Fruit fly (Drosophila melanogaster) whole organism, embryonic: ENCODE measurements around the gene kud.

Experiments
- Atf3 ChIP-seq: fragments of 200-800 bp; sonication (Bioruptor generic); optimal IDR thresholded peaks from 3 replicates; lab custom pipeline; 2016; ENCODE audit warnings: missing biosample characterization, missing genetic modification characterization
- Bdp1 ChIP-seq: fragments of 200-800 bp; sonication (Bioruptor generic); optimal IDR thresholded peaks from 3 replicates; lab custom pipeline; 2016; ENCODE audit warnings: missing biosample characterization, missing genetic modification characterization
- Bteb2 ChIP-seq: fragments of 200-800 bp; sonication (Bioruptor generic); optimal IDR thresholded peaks from 2 replicates; lab custom pipeline; 2016; ENCODE audit warnings: missing biosample characterization, missing genetic modification characterization
- CG10959 ChIP-seq: fragments of 200-800 bp; sonication (Bioruptor generic); IDR thresholded peaks from 2 replicates; pipeline ENCODE4 v1.3.6; 2022; ENCODE audit warnings: missing biosample characterization, missing genetic modification characterization
- CG10979 ChIP-seq: fragments of 200-800 bp; sonication (Bioruptor generic); optimal IDR thresholded peaks from 2 replicates; lab custom pipeline; 2018; ENCODE audit warnings: missing biosample characterization, mild to moderate bottlenecking, missing genetic modification characterization, moderate library complexity
- CG11247 ChIP-seq: fragments of 200-800 bp; sonication (Bioruptor generic); IDR thresholded peaks from 2 replicates; pipeline ENCODE4 v1.3.6; 2022; ENCODE audit warnings: missing biosample characterization, missing genetic modification characterization
- CG11456 ChIP-seq: fragments of 200-800 bp; sonication (Bioruptor generic); IDR thresholded peaks from 3 replicates; pipeline ENCODE4 v1.3.6; 2022; ENCODE audit warnings: missing biosample characterization, missing genetic modification characterization
- CG11560 ChIP-seq: fragments of 200-800 bp; sonication (Bioruptor generic); IDR thresholded peaks from 3 replicates; pipeline ENCODE4 v1.3.6; 2022; ENCODE audit warnings: missing biosample characterization, missing genetic modification characterization
- CG11695 ChIP-seq: fragments of 200-800 bp; sonication (Bioruptor generic); IDR thresholded peaks from 3 replicates; pipeline ENCODE4 v1.3.6; 2022; ENCODE audit warnings: missing biosample characterization, missing genetic modification characterization
- CG1603 ChIP-seq: fragments of 200-800 bp; sonication (Bioruptor generic); optimal IDR thresholded peaks from 2 replicates; lab custom pipeline; 2019; ENCODE audit warnings: missing biosample characterization, mild to moderate bottlenecking, missing genetic modification characterization, moderate library complexity
- CG16863 ChIP-seq: fragments of 200-800 bp; sonication (Bioruptor generic); optimal IDR thresholded peaks from 3 replicates; lab custom pipeline; 2016; ENCODE audit warnings: missing biosample characterization, missing genetic modification characterization
- CG17802 ChIP-seq: fragments of 200-800 bp; sonication (Bioruptor generic); optimal IDR thresholded peaks from 2 replicates; lab custom pipeline; 2018; ENCODE audit warnings: missing biosample characterization, mild to moderate bottlenecking, missing genetic modification characterization, moderate library complexity
- CG17829 ChIP-seq: fragments of 200-800 bp; optimal IDR thresholded peaks from 2 replicates; lab custom pipeline; 2019; ENCODE audit warnings: missing biosample characterization, mild to moderate bottlenecking, missing genetic modification characterization, moderate library complexity
- CG18476 ChIP-seq: fragments of 200-800 bp; sonication (Bioruptor generic); optimal IDR thresholded peaks from 2 replicates; lab custom pipeline; 2016; ENCODE audit warnings: missing biosample characterization, mild to moderate bottlenecking, missing genetic modification characterization
- CG18764 ChIP-seq: fragments of 200-800 bp; sonication (Bioruptor generic); optimal IDR thresholded peaks from 3 replicates; lab custom pipeline; 2016; ENCODE audit warnings: missing biosample characterization, missing genetic modification characterization
- CG31388 ChIP-seq: fragments of 200-800 bp; sonication (Bioruptor generic); optimal IDR thresholded peaks from 2 replicates; lab custom pipeline; 2016; ENCODE audit warnings: missing biosample characterization, missing genetic modification characterization
- CG3838 ChIP-seq: fragments of 200-800 bp; sonication (Bioruptor generic); optimal IDR thresholded peaks from 3 replicates; lab custom pipeline; 2016; ENCODE audit warnings: missing biosample characterization, missing genetic modification characterization
- CG42726 ChIP-seq: fragments of 200-800 bp; sonication (Bioruptor generic); IDR thresholded peaks from 2 replicates; pipeline ENCODE4 v1.3.6; 2022; ENCODE audit warnings: missing biosample characterization, missing genetic modification characterization; ENCODE audit not compliant: partially characterized antibody
- CG4328 ChIP-seq: fragments of 200-800 bp; sonication (Bioruptor generic); optimal IDR thresholded peaks from 3 replicates; lab custom pipeline; 2017; ENCODE audit warnings: missing biosample characterization, missing genetic modification reagents, missing genetic modification characterization
- CG4404 ChIP-seq: fragments of 200-800 bp; sonication (Bioruptor generic); IDR thresholded peaks from 2 replicates; pipeline ENCODE4 v1.3.6; 2022; ENCODE audit warnings: missing biosample characterization, missing genetic modification characterization
- CG8359 ChIP-seq: fragments of 200-800 bp; sonication (Bioruptor generic); optimal IDR thresholded peaks from 2 replicates; lab custom pipeline; 2017; ENCODE audit warnings: missing biosample characterization, mild to moderate bottlenecking, missing genetic modification characterization, borderline replicate concordance
- CG9437 ChIP-seq: fragments of 200-800 bp; sonication (Bioruptor generic); optimal IDR thresholded peaks from 2 replicates; lab custom pipeline; 2018; ENCODE audit warnings: missing biosample characterization, mild to moderate bottlenecking, missing genetic modification characterization
- CG9609 ChIP-seq: fragments of 200-800 bp; sonication (Bioruptor generic); optimal IDR thresholded peaks from 3 replicates; lab custom pipeline; 2016; ENCODE audit warnings: missing biosample characterization, missing genetic modification characterization
- Camta ChIP-seq: fragments of 200-800 bp; sonication (Bioruptor generic); optimal IDR thresholded peaks from 2 replicates; lab custom pipeline; 2016; ENCODE audit warnings: missing biosample characterization, missing genetic modification characterization
- D19B ChIP-seq: fragments of 200-800 bp; sonication (Bioruptor generic); optimal IDR thresholded peaks from 2 replicates; lab custom pipeline; 2017; ENCODE audit warnings: missing biosample characterization, mild to moderate bottlenecking, missing genetic modification characterization
- Doc2 ChIP-seq: fragments of 200-800 bp; sonication (Bioruptor generic); IDR thresholded peaks from 2 replicates; pipeline ENCODE4 v1.3.6; 2022; ENCODE audit warnings: missing biosample characterization, missing genetic modification characterization
- Dp ChIP-seq: fragments of 200-800 bp; sonication (Bioruptor generic); optimal IDR thresholded peaks from 2 replicates; lab custom pipeline; 2018; ENCODE audit warnings: missing biosample characterization, mild to moderate bottlenecking, missing genetic modification characterization, moderate library complexity
- Drgx ChIP-seq: fragments of 200-800 bp; sonication (Bioruptor generic); IDR thresholded peaks from 2 replicates; pipeline ENCODE4 v1.3.6; 2022; ENCODE audit warnings: missing biosample characterization, missing genetic modification characterization
- HLHmδ ChIP-seq: fragments of 200-800 bp; sonication (Bioruptor generic); optimal IDR thresholded peaks from 2 replicates; lab custom pipeline; 2018; ENCODE audit warnings: missing biosample characterization, mild to moderate bottlenecking, missing genetic modification characterization, moderate library complexity
- Hey ChIP-seq: fragments of 200-800 bp; sonication (Bioruptor generic); optimal IDR thresholded peaks from 3 replicates; lab custom pipeline; 2018; ENCODE audit warnings: missing biosample characterization, mild to moderate bottlenecking, missing genetic modification characterization
- Hr39 ChIP-seq: fragments of >200 bp; optimal IDR thresholded peaks from 2 replicates; lab custom pipeline; 2017
- Pdp1 ChIP-seq, 2 experiments: fragments of 200-800 bp; sonication (Bioruptor generic); optimal IDR thresholded peaks; 3 replicates each; lab custom pipeline; 2016; ENCODE audit warnings: missing biosample characterization in 2 of 2, missing genetic modification characterization in 2 of 2, mild to moderate bottlenecking in 1 of 2, moderate library complexity in 1 of 2
- Ptx1 ChIP-seq: fragments of 200-800 bp; sonication (Bioruptor generic); IDR thresholded peaks from 2 replicates; pipeline ENCODE4 v1.3.6; 2022; ENCODE audit warnings: missing biosample characterization, missing genetic modification characterization
- Sin3A ChIP-seq: fragments of >200 bp; optimal IDR thresholded peaks from 2 replicates; lab custom pipeline; 2018
- Spps ChIP-seq: fragments of 200-800 bp; sonication (Bioruptor generic); optimal IDR thresholded peaks from 2 replicates; lab custom pipeline; 2018; ENCODE audit warnings: missing biosample characterization, mild to moderate bottlenecking, missing genetic modification characterization
- Usf ChIP-seq: fragments of 200-800 bp; sonication (Bioruptor generic); optimal IDR thresholded peaks from 2 replicates; lab custom pipeline; 2017; ENCODE audit warnings: missing genotype, missing biosample characterization, missing genetic modification characterization
- abd-A ChIP-seq: fragments of 200-800 bp; sonication (Bioruptor generic); optimal IDR thresholded peaks from 3 replicates; lab custom pipeline; 2019; ENCODE audit warnings: missing biosample characterization, mild to moderate bottlenecking, missing genetic modification characterization, moderate library complexity
- amos ChIP-seq: fragments of 200-800 bp; sonication (Bioruptor generic); IDR thresholded peaks from 2 replicates; pipeline ENCODE4 v1.3.6; 2022; ENCODE audit warnings: missing biosample characterization, missing genetic modification characterization; ENCODE audit not compliant: partially characterized antibody
- br ChIP-seq: fragments of >200 bp; optimal IDR thresholded peaks from 2 replicates; lab custom pipeline; 2017
- chif ChIP-seq, 2 experiments: fragments of 200-800 bp; sonication (Bioruptor generic); optimal IDR thresholded peaks; 3 replicates each; lab custom pipeline; 2016; ENCODE audit warnings: missing biosample characterization in 2 of 2, missing genetic modification characterization in 2 of 2
- dm ChIP-seq: fragments of 200-800 bp; sonication (Bioruptor generic); optimal IDR thresholded peaks from 3 replicates; lab custom pipeline; 2016; ENCODE audit warnings: missing biosample characterization, missing genetic modification characterization
- fu2 ChIP-seq: fragments of 200-800 bp; sonication (Bioruptor generic); optimal IDR thresholded peaks from 2 replicates; lab custom pipeline; 2016; ENCODE audit warnings: missing biosample characterization, missing genetic modification characterization
- kni ChIP-seq: fragments of 200-800 bp; sonication (Bioruptor generic); optimal IDR thresholded peaks from 3 replicates; lab custom pipeline; 2017; ENCODE audit warnings: mild to moderate bottlenecking, missing biosample characterization, missing genetic modification reagents, missing genetic modification characterization
- phol ChIP-seq: fragments of 200-800 bp; sonication (Bioruptor generic); optimal IDR thresholded peaks from 3 replicates; lab custom pipeline; 2018; ENCODE audit warnings: missing biosample characterization, mild to moderate bottlenecking, missing genetic modification characterization, moderate library complexity
- pnt ChIP-seq: fragments of 200-800 bp; sonication (Bioruptor generic); optimal IDR thresholded peaks from 3 replicates; lab custom pipeline; 2016; ENCODE audit warnings: missing biosample characterization, missing genetic modification characterization
- repo ChIP-seq: fragments of 200-800 bp; sonication (Bioruptor generic); optimal IDR thresholded peaks from 2 replicates; lab custom pipeline; 2016; ENCODE audit warnings: missing biosample characterization, missing genetic modification characterization
- sim ChIP-seq: fragments of 200-800 bp; sonication (Bioruptor generic); IDR thresholded peaks from 2 replicates; pipeline ENCODE4 v1.3.6; 2022; ENCODE audit warnings: missing biosample characterization, missing genetic modification characterization
- slbo ChIP-seq: fragments of 200-800 bp; sonication (Bioruptor generic); IDR thresholded peaks from 2 replicates; pipeline ENCODE4 v1.3.6; 2022; ENCODE audit warnings: missing biosample characterization, missing genetic modification characterization
- ssp ChIP-seq: fragments of 200-800 bp; sonication (Bioruptor generic); IDR thresholded peaks from 2 replicates; pipeline ENCODE4 v1.3.6; 2022; ENCODE audit warnings: missing biosample characterization, missing genetic modification characterization
- trem ChIP-seq: fragments of 200-800 bp; optimal IDR thresholded peaks from 3 replicates; lab custom pipeline; 2019; ENCODE audit warnings: missing biosample characterization, mild to moderate bottlenecking, missing genetic modification characterization, moderate library complexity

Gene kud

DNA sequence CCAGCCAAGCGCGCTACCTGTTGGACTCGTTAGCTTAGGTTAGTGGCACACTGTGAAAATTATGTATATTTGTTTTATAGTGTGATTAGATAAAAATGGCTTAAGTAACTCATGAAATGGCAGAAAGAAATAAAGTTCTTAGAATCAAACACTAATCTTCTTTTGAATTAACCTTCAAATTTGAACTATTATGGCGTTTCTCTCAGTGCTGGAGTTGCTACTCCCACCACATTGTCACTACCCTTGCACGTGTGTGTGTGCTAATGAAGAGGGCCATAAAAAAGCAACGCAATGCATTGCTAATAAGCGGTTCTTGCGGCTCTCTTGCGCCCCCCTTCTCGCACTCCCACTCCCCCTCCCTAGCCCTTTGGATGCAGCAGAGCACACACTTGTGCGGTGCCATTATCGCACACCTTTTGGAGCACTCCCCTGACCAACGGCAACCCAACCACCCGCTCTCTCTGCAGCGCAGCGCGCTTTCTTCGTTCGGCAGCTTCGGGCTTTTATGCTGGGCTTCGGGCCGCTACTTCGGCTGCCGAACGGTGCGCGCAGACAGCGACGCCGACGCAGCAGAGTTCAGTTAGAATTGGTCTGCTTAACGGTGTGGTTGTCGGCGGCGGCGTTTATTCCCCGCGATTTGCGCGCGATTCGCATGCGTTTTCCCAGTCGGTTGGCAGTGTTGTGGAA lies 46.0 kb upstream of the kud start (continued):
- TF ChIP-seq Bteb2 (GFP tag; lab: Kevin White, UChicago) (peak; percentile 71), HLHmδ (GFP tag; lab: Kevin White, UChicago) (peak; percentile 1), Atf3 (GFP tag; lab: Kevin White, UChicago) (peak; percentile 78), Pdp1 (GFP tag; optimal IDR thresholded peaks at IDR 0.05; lab: Kevin White, UChicago) (peak; percentile 86 to 90), CG8359 (peak; percentile 100), Doc2 (0 out of 2 replicates have a peak, but pooled peaks have one; percentile 41), Hr39 (lab: Kevin White, UChicago) (no peak), CG3838 (GFP tag; lab: Kevin White, UChicago) (peak; percentile 55), CG17829 (tag; lab: Kevin White, UChicago) (peak; percentile 92), CG42726 (GFP tag; lab: Robert Waterston, UW) (peak; percentile 17; the same call in 1 of the 2 replicates), Camta (peak; percentile 92), CG1603 (tag; lab: Kevin White, UChicago) (peak; percentile 95), trem (tag; lab: Kevin White, UChicago) (peak; percentile 84), amos (peak; percentile 34; the same call in 1 of the 2 replicates), pnt (GFP tag; lab: Kevin White, UChicago) (peak; percentile 92), phol (tag; lab: Kevin White, UChicago) (peak; percentile 93), Hey (peak; percentile 54), Bdp1 (peak; percentile 70), CG11695 (GFP tag; lab: Robert Waterston, UW) (peak; percentile 90), CG10959 (GFP tag; lab: Robert Waterston, UW) (peak; percentile 89), CG31388 (peak; percentile 72), chif (GFP tag; optimal IDR thresholded peaks at IDR 0.05; lab: Kevin White, UChicago) (peak; percentile 85 to 91), ssp (GFP tag; lab: Robert Waterston, UW) (peak; percentile 86), Drgx (GFP tag; lab: Robert Waterston, UW) (peak; percentile 90), fu2 (GFP tag; lab: Kevin White, UChicago) (peak; percentile 57), CG17802 (tag; lab: Kevin White, UChicago) (peak; percentile 82), slbo (GFP tag; lab: Robert Waterston, UW) (peak; percentile 88), Dp (GFP tag; lab: Kevin White, UChicago) (no peak), CG18476 (peak; percentile 78), sim (peak; percentile 86), CG11247 (peak; percentile 80), Usf (GFP tag; lab: Kevin White, UChicago) (peak; percentile 66), br (no peak), kni (peak; percentile 98), CG9437 (GFP tag; lab: Kevin White, UChicago) (peak; percentile 75), CG11456 (peak; percentile 82), abd-A (peak; percentile 53), CG11560 (tag; lab: Robert Waterston, UW) (peak; percentile 71; the same call in 2 of the 3 replicates), CG4404 (GFP tag; lab: Robert Waterston, UW) (peak; percentile 70), Sin3A (lab: Kevin White, UChicago) (no peak), Ptx1 (GFP tag; lab: Robert Waterston, UW) (peak; percentile 94), D19B (peak; percentile 42), CG4328 (GFP tag; lab: Kevin White, UChicago) (peak; percentile 59), CG9609 (GFP tag; lab: Kevin White, UChicago) (peak; percentile 84), CG10979 (tag; lab: Kevin White, UChicago) (peak; percentile 95), dm (peak; percentile 84), repo (GFP tag; lab: Kevin White, UChicago) (peak; percentile 72), CG18764 (GFP tag; lab: Kevin White, UChicago) (peak; percentile 85), Spps (tag; lab: Kevin White, UChicago) (peak; percentile 88), CG16863 (GFP tag; lab: Kevin White, UChicago) (peak; percentile 91)
